Worm (Caenorhabditis elegans) whole organism, L2 larva: Measurements from ENCODE around the gene F23B12.1.

Source experiments
- elt-3 ChIP-seq: sonication (generic microtip); optimal IDR thresholded peaks from 2 replicates; lab custom pipeline; 2017; ENCODE audit warnings: missing biosample characterization, missing genetic modification characterization
- unc-55 ChIP-seq: fragments of 150-350 bp; sonication (generic microtip); optimal IDR thresholded peaks from 3 replicates; lab custom pipeline; 2014; ENCODE audit warnings: missing biosample characterization, missing genetic modification reagents, missing genetic modification characterization

ce11 chrV:14436195-14436594 lies 7.2 kb downstream of the F23B12.1 start:
- no peak for TF ChIP-seq elt-3 (tag; lab: Kevin White, UChicago)
- no peak for TF ChIP-seq unc-55
